Worm (Caenorhabditis elegans) whole organism, L4 larva: ENCODE data around the gene C16C4.1.

Source experiments
- F26F4.8 ChIP-seq: fragments of 200-800 bp; sonication (Bioruptor generic); conservative IDR thresholded peaks from 2 replicates; pipeline ENCODE4 v1.3.6; 2022; ENCODE audit warnings: missing genetic modification characterization, missing compliant biosample characterization
- F37D6.2 ChIP-seq: sonication (generic microtip); optimal IDR thresholded peaks from 2 replicates; lab custom pipeline; 2016; ENCODE audit warnings: mild to moderate bottlenecking, missing genetic modification characterization, missing compliant biosample characterization
- aha-1 ChIP-seq: fragments of 150-350 bp; peaks from one replicate; lab custom pipeline; 2014; ENCODE audit warnings: missing biosample characterization, missing genetic modification characterization
- aly-2 ChIP-seq: sonication (generic microtip); optimal IDR thresholded peaks from 2 replicates; lab custom pipeline; 2018; ENCODE audit warnings: missing biosample characterization, missing genetic modification characterization
- ama-1 ChIP-seq: fragments of 150-350 bp; optimal IDR thresholded peaks from 2 replicates; lab custom pipeline; 2014; ENCODE audit warnings: inconsistent platforms, mixed read lengths
- ceh-20 ChIP-seq: fragments of 200-800 bp; sonication (Bioruptor generic); IDR thresholded peaks from 2 replicates; pipeline ENCODE4 v1.3.6; 2022; ENCODE audit warnings: missing genetic modification reagents, missing genetic modification characterization, missing compliant biosample characterization
- ceh-44 ChIP-seq: fragments of 200-800 bp; sonication (Bioruptor generic); IDR thresholded peaks from 2 replicates; pipeline ENCODE4 v1.3.6; 2022; ENCODE audit warnings: missing genetic modification reagents, missing genetic modification characterization, missing compliant biosample characterization
- cey-2 ChIP-seq: sonication (generic microtip); optimal IDR thresholded peaks from 3 replicates; lab custom pipeline; 2017; ENCODE audit warnings: missing genetic modification characterization, mild to moderate bottlenecking, missing compliant biosample characterization, antibody characterized with exemption, borderline replicate concordance; ENCODE audit not compliant: insufficient read depth
- daf-16 ChIP-seq, 3 experiments: sonication (generic microtip); optimal IDR thresholded peaks; 2 replicates each; lab custom pipeline; 2016 to 2017; ENCODE audit warnings: missing genetic modification characterization in 3 of 3, missing genetic modification reagents in 3 of 3, mild to moderate bottlenecking in 2 of 3, missing compliant biosample characterization in 2 of 3, missing biosample characterization in 1 of 3, moderate library complexity in 1 of 3
- dmd-6 ChIP-seq: fragments of 200-800 bp; sonication (Bioruptor generic); IDR thresholded peaks from 2 replicates; pipeline ENCODE4 v1.3.6; 2022; ENCODE audit warnings: missing genetic modification reagents, missing genetic modification characterization, missing compliant biosample characterization
- duxl-1 ChIP-seq: sonication (generic microtip); optimal IDR thresholded peaks from 2 replicates; lab custom pipeline; 2016; ENCODE audit warnings: mild to moderate bottlenecking, missing genetic modification characterization, moderate library complexity, missing compliant biosample characterization; ENCODE audit not compliant: poor library complexity
- fkh-10 ChIP-seq: fragments of 150-350 bp; optimal IDR thresholded peaks from 2 replicates; lab custom pipeline; 2014; ENCODE audit warnings: missing biosample characterization, missing genetic modification reagents, missing genetic modification characterization
- fos-1 ChIP-seq: fragments of 150-350 bp; optimal IDR thresholded peaks from 2 replicates; lab custom pipeline; 2014; ENCODE audit warnings: missing biosample characterization, missing genetic modification characterization
- hlh-11 ChIP-seq: fragments of 200-800 bp; sonication (Bioruptor generic); optimal IDR thresholded peaks from 2 replicates; lab custom pipeline; 2018; ENCODE audit warnings: mild to moderate bottlenecking, missing genetic modification characterization, missing compliant biosample characterization
- hlh-30 ChIP-seq: sonication (generic microtip); optimal IDR thresholded peaks from 2 replicates; lab custom pipeline; 2017; ENCODE audit warnings: antibody characterized with exemption, mild to moderate bottlenecking, missing genetic modification characterization, missing compliant biosample characterization; ENCODE audit not compliant: insufficient read depth
- jun-1 ChIP-seq: fragments of 150-350 bp; optimal IDR thresholded peaks from 2 replicates; lab custom pipeline; 2014; ENCODE audit warnings: missing biosample characterization, missing genetic modification reagents, missing genetic modification characterization
- lim-7 ChIP-seq: fragments of 200-800 bp; sonication (Bioruptor generic); IDR thresholded peaks from 2 replicates; pipeline ENCODE4 v1.3.6; 2022; ENCODE audit warnings: missing genetic modification characterization, missing compliant biosample characterization
- lin-1 ChIP-seq: fragments of 200-800 bp; sonication (Bioruptor generic); IDR thresholded peaks from 2 replicates; pipeline ENCODE4 v1.3.6; 2022; ENCODE audit warnings: missing genetic modification reagents, missing genetic modification characterization, missing compliant biosample characterization
- lin-13 ChIP-seq: fragments of 150-350 bp; optimal IDR thresholded peaks from 2 replicates; lab custom pipeline; 2014; ENCODE audit warnings: missing biosample characterization, missing genetic modification reagents, missing genetic modification characterization
- lin-29 ChIP-seq: fragments of 200-800 bp; sonication (Bioruptor generic); IDR thresholded peaks from 2 replicates; pipeline ENCODE4 v1.3.6; 2022; ENCODE audit warnings: missing genetic modification reagents, missing genetic modification characterization, missing compliant biosample characterization
- madf-9 ChIP-seq: fragments of 200-800 bp; sonication (Bioruptor generic); conservative IDR thresholded peaks from 2 replicates; pipeline ENCODE4 v1.3.6; 2022; ENCODE audit warnings: missing genetic modification reagents, missing genetic modification characterization, missing compliant biosample characterization
- mdl-1 ChIP-seq, 2 experiments: fragments of 150-350 bp in 1 of 2; sonication (generic microtip) in 1 of 2; optimal IDR thresholded peaks; 2 replicates each; lab custom pipeline; 2014 to 2017; ENCODE audit warnings: missing biosample characterization in 2 of 2, missing genetic modification characterization in 2 of 2
- mxl-3 ChIP-seq: fragments of 200-800 bp; sonication (Bioruptor generic); optimal IDR thresholded peaks from 2 replicates; lab custom pipeline; 2018; ENCODE audit warnings: mild to moderate bottlenecking, missing genetic modification characterization, missing compliant biosample characterization
- nhr-10 ChIP-seq: fragments of 150-350 bp; optimal IDR thresholded peaks from 2 replicates; lab custom pipeline; 2014; ENCODE audit warnings: missing biosample characterization, missing genetic modification characterization
- nhr-102 ChIP-seq: sonication (generic microtip); optimal IDR thresholded peaks from 2 replicates; lab custom pipeline; 2016; ENCODE audit warnings: mild to moderate bottlenecking, missing genetic modification characterization, moderate library complexity, missing compliant biosample characterization
- nhr-11 ChIP-seq: fragments of 150-350 bp; optimal IDR thresholded peaks from 2 replicates; lab custom pipeline; 2014; ENCODE audit warnings: missing biosample characterization, missing genetic modification characterization
- nhr-237 ChIP-seq: sonication (generic microtip); optimal IDR thresholded peaks from 2 replicates; lab custom pipeline; 2017; ENCODE audit warnings: missing biosample characterization, missing genetic modification characterization
- nhr-28 ChIP-seq: fragments of 150-350 bp; optimal IDR thresholded peaks from 2 replicates; lab custom pipeline; 2014; ENCODE audit warnings: missing biosample characterization, missing genetic modification characterization
- nhr-41 ChIP-seq: fragments of 200-800 bp; sonication (Bioruptor generic); IDR thresholded peaks from 2 replicates; pipeline ENCODE4 v1.3.6; 2022; ENCODE audit warnings: missing genetic modification reagents, missing genetic modification characterization, missing compliant biosample characterization
- nhr-42 ChIP-seq: fragments of 200-800 bp; sonication (Bioruptor generic); IDR thresholded peaks from 2 replicates; pipeline ENCODE4 v1.3.6; 2022; ENCODE audit warnings: missing genetic modification characterization, missing compliant biosample characterization
- nhr-6 ChIP-seq: fragments of 150-350 bp; optimal IDR thresholded peaks from 2 replicates; lab custom pipeline; 2014; ENCODE audit warnings: missing biosample characterization, missing genetic modification characterization
- nhr-77 ChIP-seq: fragments of 150-350 bp; optimal IDR thresholded peaks from 2 replicates; lab custom pipeline; 2014; ENCODE audit warnings: missing biosample characterization, missing genetic modification characterization
- pha-4 ChIP-seq, 2 experiments: fragments of 150-350 bp in 1 of 2; fragments of 200-800 bp in 1 of 2; sonication (Bioruptor generic) in 1 of 2; IDR thresholded peaks in 1 of 2; optimal IDR thresholded peaks in 1 of 2; 2 replicates each; pipeline versions ENCODE4 v1.3.6 to Lab custom; 2014 to 2022; ENCODE audit warnings: missing genetic modification characterization in 2 of 2, missing genetic modification reagents in 2 of 2, missing biosample characterization in 1 of 2, missing compliant biosample characterization in 1 of 2
- php-3 ChIP-seq: fragments of 200-800 bp; sonication (Bioruptor generic); IDR thresholded peaks from 2 replicates; pipeline ENCODE4 v1.3.6; 2022; ENCODE audit warnings: missing genetic modification reagents, missing genetic modification characterization, missing compliant biosample characterization
- pqm-1 ChIP-seq: sonication (generic microtip); optimal IDR thresholded peaks from 2 replicates; lab custom pipeline; 2017; ENCODE audit warnings: missing biosample characterization, missing genetic modification characterization
- rbr-2 ChIP-seq: sonication (generic microtip); optimal IDR thresholded peaks from 2 replicates; lab custom pipeline; 2016; ENCODE audit warnings: missing genotype, missing genetic modification characterization, missing compliant biosample characterization
- sdz-12 ChIP-seq: fragments of 200-800 bp; sonication (Bioruptor generic); optimal IDR thresholded peaks from 2 replicates; lab custom pipeline; 2018; ENCODE audit warnings: mild to moderate bottlenecking, missing genetic modification characterization, missing compliant biosample characterization
- set-16 ChIP-seq: fragments of 200-800 bp; sonication (Bioruptor generic); IDR thresholded peaks from 2 replicates; pipeline ENCODE4 v1.3.6; 2022; ENCODE audit warnings: missing genetic modification reagents, missing genetic modification characterization, missing compliant biosample characterization
- snpc-1.2 ChIP-seq: fragments of 200-800 bp; sonication (Bioruptor generic); IDR thresholded peaks from 2 replicates; pipeline ENCODE4 v1.3.6; 2022; ENCODE audit warnings: missing genetic modification reagents, missing genetic modification characterization, missing compliant biosample characterization
- tra-1 ChIP-seq: fragments of 200-800 bp; sonication (Bioruptor generic); IDR thresholded peaks from 2 replicates; pipeline ENCODE4 v1.3.6; 2022; ENCODE audit warnings: missing genetic modification reagents, missing genetic modification characterization, missing compliant biosample characterization
- unc-62 ChIP-seq, 3 experiments: fragments of 150-350 bp in 1 of 3; sonication (generic microtip); optimal IDR thresholded peaks in 2 of 3; peaks in 1 of 3; 1 replicate in 1 of 3; 2 replicates in 2 of 3; lab custom pipeline; 2014 to 2017; ENCODE audit warnings: missing biosample characterization in 3 of 3, missing genetic modification characterization in 3 of 3, missing genetic modification reagents in 3 of 3, missing genotype in 1 of 3
- ztf-11 ChIP-seq: fragments of 150-350 bp; optimal IDR thresholded peaks from 2 replicates; lab custom pipeline; 2014; ENCODE audit warnings: missing biosample characterization, missing genetic modification characterization

Gene C16C4.1

ce11 chrII:1850840-1851294, 43.1 kb upstream of the C16C4.1 start, which contains the start of gene C52E2.3:
C52E2.3 (plus strand) TSS chrII:1851244.
- TF ChIP-seq cey-2 (no peak), pha-4 (GFP tag; IDR thresholded peaks at IDR 0.05; lab: Robert Waterston, UW) (no peak), pha-4 (tag; optimal IDR thresholded peaks at IDR 0.05; lab: Kevin White, UChicago) (no peak), lin-13 (GFP tag; lab: Kevin White, UChicago) (no peak), ceh-44 (GFP tag; lab: Robert Waterston, UW) (no peak), hlh-11 (tag; lab: Kevin White, UChicago) (peak; percentile 6), nhr-10 (tag; lab: Kevin White, UChicago) (no peak), aly-2 (tag; lab: Kevin White, UChicago) (no peak)

- TF ChIP-seq php-3 (GFP tag; lab: Robert Waterston, UW) (peak; percentile 90), hlh-11 (tag; lab: Kevin White, UChicago) (peak; percentile 92), nhr-11 (no peak), mdl-1 (tag; optimal IDR thresholded peaks at IDR 0.05; lab: Kevin White, UChicago) (peak in 1 of 2 experiments; percentile 43), duxl-1 (tag; lab: Kevin White, UChicago) (peak; percentile 87), jun-1 (tag; lab: Kevin White, UChicago) (peak; percentile 34), lin-1 (GFP tag; lab: Robert Waterston, UW) (peak; percentile 97), nhr-10 (tag; lab: Kevin White, UChicago) (no peak), pqm-1 (tag; lab: Kevin White, UChicago) (peak; percentile 99), F26F4.8 (GFP tag; lab: Robert Waterston, UW) (no peak), dmd-6 (GFP tag; lab: Robert Waterston, UW) (peak; percentile 99), tra-1 (peak; percentile 97), nhr-77 (tag; lab: Kevin White, UChicago) (peak; percentile 94), nhr-28 (tag; lab: Kevin White, UChicago) (peak; percentile 96), lim-7 (GFP tag; lab: Robert Waterston, UW) (no peak), nhr-42 (GFP tag; lab: Robert Waterston, UW) (peak; percentile 52; the same call in 1 of the 2 replicates), rbr-2 (tag; lab: Kevin White, UChicago) (no peak), aha-1 (tag; lab: Kevin White, UChicago) (peak; percentile 38), hlh-30 (tag; lab: Kevin White, UChicago) (peak; percentile 2), mxl-3 (GFP tag; lab: Kevin White, UChicago) (peak; percentile 47), fkh-10 (GFP tag; lab: Kevin White, UChicago) (no peak), daf-16 (GFP tag; optimal IDR thresholded peaks at IDR 0.05; lab: Kevin White, UChicago) (no peak), daf-16 (tag; optimal IDR thresholded peaks at IDR 0.05; lab: Kevin White, UChicago) (peak; percentile 85), nhr-6 (tag; lab: Kevin White, UChicago) (peak; percentile 57)
Observed at ce11 chrII:1851716-1852115, 42.3 kb upstream of the C16C4.1 start.

ce11 chrII:1852503-1852902, 41.5 kb upstream of the C16C4.1 start, which contains the start of gene C52E2.2:
C52E2.2 (plus strand) TSS chrII:1852803.
- TF ChIP-seq ama-1 (no peak), jun-1 (tag; lab: Kevin White, UChicago) (no peak), ztf-11 (tag; lab: Kevin White, UChicago) (no peak), nhr-41 (GFP tag; lab: Robert Waterston, UW) (no peak), lim-7 (GFP tag; lab: Robert Waterston, UW) (no peak), nhr-102 (no peak), lin-29 (GFP tag; lab: Robert Waterston, UW) (no peak), F37D6.2 (no peak), fos-1 (tag; lab: Kevin White, UChicago) (no peak), php-3 (GFP tag; lab: Robert Waterston, UW) (no peak), sdz-12 (no peak), mdl-1 (tag; optimal IDR thresholded peaks at IDR 0.05; lab: Kevin White, UChicago) (no peak), hlh-11 (tag; lab: Kevin White, UChicago) (no peak), set-16 (GFP tag; lab: Robert Waterston, UW) (no peak), snpc-1.2 (GFP tag; lab: Robert Waterston, UW) (no peak), nhr-237 (tag; lab: Kevin White, UChicago) (no peak), ceh-20 (GFP tag; lab: Robert Waterston, UW) (no peak), unc-62 (GFP tag; optimal IDR thresholded peaks at IDR 0.05 in 1 of 2; lab: Kevin White, UChicago) (no peak), unc-62 (tag; optimal IDR thresholded peaks at IDR 0.05; lab: Kevin White, UChicago) (no peak), madf-9 (GFP tag; lab: Robert Waterston, UW) (no peak)
- TF ChIP-seq, all 104 proteins: peak for 0
